Fruit fly (Drosophila melanogaster) whole organism, prepupa: ENCODE data around the gene mRpL20.

Source experiments
- Blimp-1 ChIP-seq: fragments of 200-800 bp; sonication (Bioruptor generic); optimal IDR thresholded peaks from 3 replicates; lab custom pipeline; 2017; ENCODE audit warnings: missing biosample characterization, missing genetic modification characterization, mild to moderate bottlenecking, moderate library complexity, missing genetic modification reagents
- CG10631 ChIP-seq: fragments of 200-800 bp; sonication (Bioruptor generic); optimal IDR thresholded peaks from 2 replicates; lab custom pipeline; 2016; ENCODE audit warnings: missing biosample characterization, missing genetic modification characterization
- CG11294 ChIP-seq: fragments of 200-800 bp; sonication (Bioruptor generic); IDR thresholded peaks from 2 replicates; pipeline ENCODE4 v1.3.6; 2022; ENCODE audit warnings: missing biosample characterization, missing genetic modification characterization
- CG16779 ChIP-seq: fragments of 200-800 bp; sonication (Bioruptor generic); optimal IDR thresholded peaks from 3 replicates; lab custom pipeline; 2017; ENCODE audit warnings: missing biosample characterization, mild to moderate bottlenecking, missing genetic modification characterization
- CG6792 ChIP-seq: fragments of 200-800 bp; sonication (Bioruptor generic); optimal IDR thresholded peaks from 3 replicates; lab custom pipeline; 2016; ENCODE audit warnings: missing biosample characterization, missing genetic modification characterization
- CG6808 ChIP-seq: fragments of 200-800 bp; sonication (Bioruptor generic); optimal IDR thresholded peaks from 3 replicates; lab custom pipeline; 2017; ENCODE audit warnings: missing biosample characterization, missing genetic modification characterization, mild to moderate bottlenecking, moderate library complexity, missing genetic modification reagents
- Hr39 ChIP-seq: fragments of 200-800 bp; sonication (Bioruptor generic); optimal IDR thresholded peaks from 2 replicates; lab custom pipeline; 2016; ENCODE audit warnings: missing biosample characterization, missing genetic modification characterization
- OdsH ChIP-seq: fragments of 200-800 bp; sonication (Bioruptor generic); optimal IDR thresholded peaks from 3 replicates; lab custom pipeline; 2016; ENCODE audit warnings: missing biosample characterization, missing genetic modification characterization
- Sox102F ChIP-seq: fragments of 200-800 bp; sonication (Bioruptor generic); optimal IDR thresholded peaks from 2 replicates; lab custom pipeline; 2016; ENCODE audit warnings: missing biosample characterization, mild to moderate bottlenecking, missing genetic modification characterization
- Sox14 ChIP-seq: fragments of 200-800 bp; sonication (Bioruptor generic); optimal IDR thresholded peaks from 3 replicates; lab custom pipeline; 2016; ENCODE audit warnings: missing biosample characterization, missing genetic modification characterization
- salr ChIP-seq, 2 experiments: fragments of 200-800 bp; sonication (Bioruptor generic); optimal IDR thresholded peaks; 3 replicates each; lab custom pipeline; 2016 to 2018; ENCODE audit warnings: missing biosample characterization in 2 of 2, missing genetic modification characterization in 2 of 2, mild to moderate bottlenecking in 1 of 2
- topi ChIP-seq: fragments of 200-800 bp; sonication (Bioruptor generic); optimal IDR thresholded peaks from 3 replicates; lab custom pipeline; 2016; ENCODE audit warnings: missing biosample characterization, missing genetic modification characterization

- TF ChIP-seq CG11294 (GFP tag; lab: Robert Waterston, UW) (peak; percentile 86), Hr39 (GFP tag; lab: Kevin White, UChicago) (peak; percentile 83), CG16779 (tag; lab: Kevin White, UChicago) (no peak), OdsH (peak; percentile 80), salr (GFP tag; optimal IDR thresholded peaks at IDR 0.05; lab: Kevin White, UChicago) (peak; percentile 72), topi (GFP tag; lab: Kevin White, UChicago) (peak; percentile 84), CG10631 (GFP tag; lab: Kevin White, UChicago) (peak; percentile 83), Blimp-1 (GFP tag; lab: Kevin White, UChicago) (peak; percentile 65), Sox102F (GFP tag; lab: Kevin White, UChicago) (peak; percentile 83), CG6792 (peak; percentile 72), Sox14 (GFP tag; lab: Kevin White, UChicago) (peak; percentile 84), CG6808 (peak; percentile 75)
Measured at dm6 chr3L:13015823-13016465, 1.7 kb downstream of the mRpL20 start, which contains the start of gene CG11267.
